Fruit fly (Drosophila melanogaster): Measurements from ENCODE around the gene CG31457.

- TF ChIP-seq ttk (optimal IDR thresholded peaks at IDR 0.05) = no peak
- TF ChIP-seq psq (optimal IDR thresholded peaks at IDR 0.05) = no peak
These were observed 4.5 kb upstream of the CG31457 start for dm6 chr3R:23132299-23132698.

All from Kc167 (cell line).